Fruit fly (Drosophila melanogaster) whole organism: ENCODE measurements around the gene Larp4B.

Experiments
- CG8478 ChIP-seq: fragments of >200 bp; optimal IDR thresholded peaks from 2 replicates; lab custom pipeline; 2018; ENCODE audit warnings: inconsistent platforms
- Dll ChIP-seq: fragments of >200 bp; optimal IDR thresholded peaks from 2 replicates; lab custom pipeline; 2017
- EcR ChIP-seq, 2 experiments: fragments of >200 bp; optimal IDR thresholded peaks; 2 replicates each; lab custom pipeline; 2017; ENCODE audit warnings: missing biosample characterization in 2 of 2, missing genetic modification characterization in 2 of 2, missing genetic modification reagents in 2 of 2
- pan ChIP-seq: fragments of >200 bp; optimal IDR thresholded peaks from 2 replicates; lab custom pipeline; 2017
- psq ChIP-seq: fragments of >200 bp; optimal IDR thresholded peaks from 2 replicates; lab custom pipeline; 2017
- usp ChIP-seq: fragments of >200 bp; optimal IDR thresholded peaks from 2 replicates; lab custom pipeline; 2017; ENCODE audit warnings: missing biosample characterization, missing genetic modification characterization, mixed read lengths

Larp4B gene

DNA sequence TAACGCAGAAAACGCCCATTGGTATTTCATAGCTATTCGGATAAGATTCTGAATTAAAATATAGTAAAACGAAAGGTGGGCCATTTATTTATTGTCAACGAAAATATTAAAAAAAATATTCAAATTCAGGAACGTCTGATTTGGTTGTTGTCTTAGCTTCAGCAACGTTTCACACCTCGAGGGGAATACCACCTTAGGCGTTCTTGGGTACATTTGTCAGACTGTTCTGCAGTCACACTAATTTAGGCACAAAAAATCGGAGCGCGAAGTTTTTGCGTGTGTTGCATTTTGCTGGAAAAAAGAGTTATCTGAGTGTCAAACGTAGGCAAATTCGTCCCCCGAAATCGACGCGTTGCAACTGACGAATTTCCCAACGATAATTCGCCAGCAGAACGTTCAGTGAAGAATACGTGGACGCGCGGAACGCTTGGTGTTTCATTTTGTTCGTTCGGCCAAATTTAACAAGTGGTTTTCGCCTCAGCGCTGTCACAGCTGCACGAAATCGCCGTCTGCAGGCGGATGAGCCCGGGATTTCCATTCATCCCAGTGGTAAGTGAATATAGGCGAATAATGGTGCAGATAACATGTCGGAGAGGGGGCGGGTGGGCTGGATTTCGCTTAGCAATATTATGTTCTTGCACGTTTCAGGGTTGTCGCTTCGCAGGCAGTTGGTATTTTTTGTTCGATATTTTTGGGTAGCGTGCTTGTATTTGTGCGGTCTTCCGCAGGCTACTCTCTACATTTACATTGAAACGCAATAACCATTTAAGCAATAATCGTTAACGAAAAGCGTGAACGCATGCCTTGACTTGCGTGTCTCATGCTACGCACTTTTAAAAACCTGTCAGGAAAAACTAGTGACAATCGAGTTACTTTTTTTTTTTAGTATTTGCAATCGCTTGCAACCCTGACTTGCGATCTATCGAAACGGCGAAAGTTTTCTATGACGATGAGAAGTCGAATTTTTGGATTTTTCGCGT, at the start of gene Larp4B:
Larp4B (plus strand) TSS at position 99 of the 980 bp plus-strand sequence.
- no peak for TF ChIP-seq usp (GFP tag; lab: Kevin White, UChicago)
- TF ChIP-seq EcR (GFP tag; optimal IDR thresholded peaks at IDR 0.05; lab: Kevin White, UChicago) = no peak
- no peak for TF ChIP-seq Dll (lab: Kevin White, UChicago)
- TF ChIP-seq pan (lab: Kevin White, UChicago) = no peak
- no peak for TF ChIP-seq CG8478 (lab: Kevin White, UChicago)
- TF ChIP-seq psq (lab: Kevin White, UChicago) = no peak

DNA sequence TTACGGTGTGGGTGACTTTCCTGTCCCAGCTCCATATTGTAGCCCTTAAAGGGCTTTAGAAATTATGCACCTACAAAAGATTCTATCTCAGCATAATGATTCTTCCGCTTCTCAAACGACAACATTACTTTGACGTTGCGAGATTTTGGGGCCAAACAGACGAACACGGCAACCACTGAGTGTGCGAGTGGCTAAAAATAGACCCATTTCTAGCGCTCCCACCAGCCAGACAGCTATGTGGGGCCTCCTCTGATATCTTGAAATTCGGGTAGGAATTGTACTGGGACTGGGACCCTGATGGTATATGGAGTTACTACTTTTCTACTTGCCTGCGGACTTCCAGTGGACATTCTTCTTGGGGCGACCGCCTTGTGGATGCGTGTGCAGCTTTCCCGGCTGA, 46.8 kb upstream of the Larp4B start:
- no peak for TF ChIP-seq CG8478 (lab: Kevin White, UChicago)
- no peak for TF ChIP-seq Dll (lab: Kevin White, UChicago)
- no peak for TF ChIP-seq usp (GFP tag; lab: Kevin White, UChicago)
- TF ChIP-seq pan (lab: Kevin White, UChicago) = no peak
- TF ChIP-seq psq (lab: Kevin White, UChicago) = no peak
- no peak for TF ChIP-seq EcR (GFP tag; optimal IDR thresholded peaks at IDR 0.05; lab: Kevin White, UChicago)

- TF ChIP-seq pan (lab: Kevin White, UChicago) = no peak
- TF ChIP-seq CG8478 (lab: Kevin White, UChicago) = no peak
- TF ChIP-seq EcR (GFP tag; optimal IDR thresholded peaks at IDR 0.05; lab: Kevin White, UChicago) = no peak
- no peak for TF ChIP-seq Dll (lab: Kevin White, UChicago)
- no peak for TF ChIP-seq psq (lab: Kevin White, UChicago)
- no peak for TF ChIP-seq usp (GFP tag; lab: Kevin White, UChicago)
Observed at dm6 chr3L:3178530-3179096, 46.0 kb upstream of the Larp4B start, which contains the start of the genes MnM and Girdin. Gene MnM (minus strand): TSS chr3L:3178580. Gene Girdin (plus strand): TSS chr3L:3178930.

dm6 chr3L:3179474-3179873, 45.2 kb upstream of the Larp4B start:
- TF ChIP-seq EcR (GFP tag; optimal IDR thresholded peaks at IDR 0.05; lab: Kevin White, UChicago) (peak in 1 of 2 experiments; percentile 79), Dll (lab: Kevin White, UChicago) (no peak)

DNA sequence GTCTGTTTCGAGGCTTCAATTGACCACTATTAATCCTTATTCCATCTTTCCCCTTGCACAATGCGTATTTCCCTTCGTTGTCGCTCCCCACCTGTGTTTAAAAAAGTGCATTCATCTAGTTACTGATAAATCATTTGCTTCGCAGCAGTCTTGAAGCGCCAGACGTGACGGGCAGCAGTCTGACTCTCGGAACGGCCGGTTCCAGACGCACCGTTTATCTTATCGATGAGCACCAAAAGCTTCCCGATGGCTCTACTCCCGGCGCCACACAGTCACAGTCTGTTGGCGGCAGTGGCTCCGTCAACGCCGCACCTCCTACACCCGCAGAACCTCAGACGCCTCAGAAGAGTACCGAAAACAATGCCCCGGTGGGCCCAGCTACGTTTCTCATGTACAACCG, 40.5 kb upstream of the Larp4B start, which contains the start of gene CG42494:
CG42494 (plus strand) TSS at position 301 of the 400 bp plus-strand sequence.
- TF ChIP-seq Dll (lab: Kevin White, UChicago) (no peak), CG8478 (lab: Kevin White, UChicago) (no peak), psq (lab: Kevin White, UChicago) (no peak), usp (GFP tag; lab: Kevin White, UChicago) (no peak), EcR (GFP tag; optimal IDR thresholded peaks at IDR 0.05; lab: Kevin White, UChicago) (no peak), pan (lab: Kevin White, UChicago) (no peak)

- no peak for TF ChIP-seq Dll (lab: Kevin White, UChicago)
- no peak for TF ChIP-seq usp (GFP tag; lab: Kevin White, UChicago)
- TF ChIP-seq psq (lab: Kevin White, UChicago) = no peak
Observed at dm6 chr3L:3186364-3186763, 38.3 kb upstream of the Larp4B start, which contains the start of gene CG32284. Gene CG32284 (plus strand): TSS chr3L:3186664.

dm6 chr3L:3187263-3187662, 37.4 kb upstream of the Larp4B start, which contains the start of gene CG14957:
Gene CG14957 (plus strand): TSS chr3L:3187563.
- TF ChIP-seq EcR (GFP tag; optimal IDR thresholded peaks at IDR 0.05; lab: Kevin White, UChicago) (no peak), pan (lab: Kevin White, UChicago) (no peak), usp (GFP tag; lab: Kevin White, UChicago) (no peak), CG8478 (lab: Kevin White, UChicago) (no peak), psq (lab: Kevin White, UChicago) (no peak), Dll (lab: Kevin White, UChicago) (no peak)

- TF ChIP-seq psq (lab: Kevin White, UChicago) = no peak
- no peak for TF ChIP-seq EcR (GFP tag; optimal IDR thresholded peaks at IDR 0.05; lab: Kevin White, UChicago)
- TF ChIP-seq Dll (lab: Kevin White, UChicago) = no peak
Observed at dm6 chr3L:3189647-3190046, 35.0 kb upstream of the Larp4B start, which contains the start of the genes CG42525 and CG14958. Gene CG42525 (minus strand): TSS chr3L:3189747. Gene CG14958 (plus strand): TSS chr3L:3189978.

DNA sequence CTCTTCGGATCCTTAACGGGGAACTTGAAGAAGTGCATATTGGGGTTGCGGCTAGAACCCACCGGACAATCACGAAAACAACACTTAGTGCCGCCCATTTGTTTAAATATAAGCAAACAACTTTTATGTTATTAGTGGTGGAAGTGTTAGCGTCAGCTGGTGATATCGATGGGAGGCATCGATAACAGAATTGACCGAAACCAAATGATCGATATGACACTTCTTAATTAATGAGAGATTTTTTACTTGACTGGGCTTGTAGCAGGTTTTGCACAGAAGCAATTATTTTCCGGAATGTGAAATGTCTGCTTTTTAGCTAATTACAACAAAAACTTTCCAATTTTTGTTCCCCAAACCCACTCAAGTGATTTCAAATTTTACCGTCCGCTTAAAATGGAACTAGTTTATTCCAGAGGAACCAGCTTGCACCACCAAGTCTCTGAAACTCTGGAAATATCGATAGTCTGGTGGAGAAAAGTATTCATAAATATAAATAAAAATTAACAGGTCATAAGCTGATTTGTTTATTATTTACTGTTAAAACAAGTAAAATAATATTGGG, 32.2 kb upstream of the Larp4B start, which contains the start of gene CG14965:
CG14965 (minus strand) TSS at position 159 of the 562 bp plus-strand sequence.
- TF ChIP-seq Dll (lab: Kevin White, UChicago) (no peak), EcR (GFP tag; optimal IDR thresholded peaks at IDR 0.05; lab: Kevin White, UChicago) (no peak)

DNA sequence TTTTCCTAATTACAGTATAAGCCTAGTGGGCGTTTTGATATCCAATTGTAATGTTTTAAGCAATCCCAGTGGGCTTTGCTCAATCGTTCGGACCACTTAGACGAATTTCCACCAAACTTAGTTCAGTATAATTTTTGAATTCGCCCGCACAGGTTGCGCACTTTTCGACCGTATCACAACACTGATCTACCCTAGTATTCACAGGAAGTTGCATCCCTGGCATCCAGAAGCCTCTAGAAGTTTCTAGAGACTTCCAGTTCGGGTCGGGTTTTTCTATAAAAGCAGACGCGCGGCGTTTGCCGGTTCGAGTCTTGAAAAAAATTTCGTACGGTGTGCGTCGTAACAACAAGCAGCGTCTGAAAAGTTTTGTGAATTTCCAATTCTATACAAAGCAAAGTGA, 31.7 kb upstream of the Larp4B start, which contains the start of gene Hsp83:
Hsp83 (plus strand) TSS at position 58 of the 400 bp plus-strand sequence.
- TF ChIP-seq pan (lab: Kevin White, UChicago) (no peak), Dll (lab: Kevin White, UChicago) (no peak), psq (lab: Kevin White, UChicago) (no peak), usp (GFP tag; lab: Kevin White, UChicago) (no peak), CG8478 (lab: Kevin White, UChicago) (no peak), EcR (GFP tag; optimal IDR thresholded peaks at IDR 0.05; lab: Kevin White, UChicago) (no peak)

DNA sequence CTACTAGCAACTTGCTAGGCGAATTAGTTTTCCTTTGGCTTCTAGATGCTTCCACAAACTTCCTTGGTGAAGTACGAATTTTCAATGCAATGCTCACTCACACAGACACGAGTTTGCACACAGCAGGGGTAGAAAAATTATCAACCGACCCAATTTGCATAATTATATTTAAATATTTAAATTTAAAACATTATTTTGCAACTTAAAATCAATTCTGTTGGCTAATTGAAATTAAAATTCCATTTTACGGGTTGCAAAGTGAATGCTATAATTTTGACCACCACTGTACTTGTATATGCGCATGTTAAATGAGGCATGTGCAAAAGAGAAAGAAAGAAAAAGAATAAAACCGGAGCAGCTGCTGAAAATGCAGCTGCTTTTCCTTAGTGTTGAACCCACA, 30.6 kb upstream of the Larp4B start:
- no peak for TF ChIP-seq pan (lab: Kevin White, UChicago)
- TF ChIP-seq CG8478 (lab: Kevin White, UChicago) = no peak
- no peak for TF ChIP-seq Dll (lab: Kevin White, UChicago)
- TF ChIP-seq psq (lab: Kevin White, UChicago) = no peak
- no peak for TF ChIP-seq EcR (GFP tag; optimal IDR thresholded peaks at IDR 0.05; lab: Kevin White, UChicago)
- TF ChIP-seq usp (GFP tag; lab: Kevin White, UChicago) = no peak
